Worm (Caenorhabditis elegans): Measurements from ENCODE around the gene R07G3.8.

Gene R07G3.8

DNA sequence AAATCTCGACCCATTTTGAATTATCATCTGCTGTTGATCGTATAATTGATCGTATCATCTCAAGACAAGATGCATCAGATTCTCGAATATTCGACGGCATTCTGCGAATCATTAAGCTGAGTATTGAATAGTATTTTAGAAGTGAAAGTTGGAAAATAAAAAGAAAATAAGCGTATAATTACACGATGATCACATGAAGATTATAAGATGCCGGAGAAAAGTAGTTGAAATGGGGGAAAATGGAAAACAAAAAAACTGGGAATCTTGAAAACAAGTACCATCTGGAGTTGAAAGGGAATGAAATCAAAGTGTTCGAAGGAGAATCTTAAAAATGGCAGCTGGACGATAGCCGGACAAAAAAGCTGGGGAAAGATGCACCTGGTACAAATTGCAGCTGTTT lies at the start of gene R07G3.8:
TSS of gene R07G3.8 (minus strand) at position 101 of the 400 bp plus-strand sequence.
- TF ChIP-seq unc-62 (GFP tag; optimal IDR thresholded peaks at IDR 0.05), result no peak

DNA sequence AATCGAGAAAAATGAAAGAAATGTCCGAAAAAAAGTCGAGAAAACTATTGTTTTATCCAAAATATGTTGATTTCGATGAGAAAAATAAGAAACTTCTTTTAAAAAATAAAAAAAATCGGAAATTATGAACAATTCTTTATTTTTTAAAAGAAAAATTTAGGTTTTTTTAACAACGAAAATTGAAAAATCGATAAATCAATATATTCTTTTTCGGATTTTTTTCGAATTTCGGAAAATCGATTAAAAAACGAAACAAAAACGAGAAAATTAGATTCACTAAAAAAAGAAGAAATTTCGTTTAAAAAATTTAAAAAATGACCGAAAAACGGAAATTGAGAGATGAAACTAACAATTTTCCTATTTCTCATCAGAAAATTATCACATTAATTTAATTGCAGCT lies 49.7 kb upstream of the R07G3.8 start:
- no peak for TF ChIP-seq unc-62 (GFP tag; optimal IDR thresholded peaks at IDR 0.05)

DNA sequence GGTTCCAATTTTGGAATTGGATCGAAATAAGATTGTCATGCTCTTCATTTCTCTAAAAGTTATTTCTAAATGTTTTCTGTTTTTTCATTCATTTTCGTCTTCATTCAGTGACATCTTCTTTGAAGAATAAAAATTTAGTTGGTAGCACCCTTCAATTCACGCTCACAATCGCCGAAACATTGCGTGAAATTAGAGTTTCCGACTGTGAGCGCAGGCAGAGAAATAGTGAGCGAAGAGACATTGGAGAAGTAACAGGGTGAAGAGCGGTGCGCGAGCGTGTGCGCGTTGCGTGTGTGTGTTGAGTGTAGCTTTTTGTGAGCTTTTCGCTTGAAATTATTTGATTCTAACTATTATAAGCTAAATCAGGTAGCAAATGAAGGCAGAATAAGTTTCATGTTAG lies 49.1 kb upstream of the R07G3.8 start:
- TF ChIP-seq unc-62 (GFP tag; optimal IDR thresholded peaks at IDR 0.05), result no peak

DNA sequence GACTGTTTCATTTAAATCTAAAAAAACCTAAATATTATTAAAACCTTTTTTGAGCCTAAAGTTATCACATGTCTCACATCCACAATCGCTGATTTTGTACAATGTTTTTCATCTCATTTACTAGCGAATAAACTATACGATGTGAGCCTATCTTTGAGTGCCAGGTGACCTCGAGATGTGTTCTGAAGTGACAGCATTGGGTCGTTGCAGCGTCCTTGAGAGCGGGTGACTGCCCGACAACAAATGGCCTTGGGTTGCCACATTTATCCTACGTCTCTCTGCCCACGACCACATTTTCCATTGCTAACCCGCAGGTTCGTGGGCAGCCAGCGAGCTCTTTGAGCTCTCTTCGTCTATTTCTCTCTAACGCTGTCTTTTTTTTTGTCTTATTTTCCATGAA lies 46.7 kb upstream of the R07G3.8 start, which contains the start of gene lir-2:
TSS of gene lir-2 (plus strand) at position 301 of the 400 bp plus-strand sequence.
- TF ChIP-seq unc-62 (GFP tag; optimal IDR thresholded peaks at IDR 0.05), result no peak

DNA sequence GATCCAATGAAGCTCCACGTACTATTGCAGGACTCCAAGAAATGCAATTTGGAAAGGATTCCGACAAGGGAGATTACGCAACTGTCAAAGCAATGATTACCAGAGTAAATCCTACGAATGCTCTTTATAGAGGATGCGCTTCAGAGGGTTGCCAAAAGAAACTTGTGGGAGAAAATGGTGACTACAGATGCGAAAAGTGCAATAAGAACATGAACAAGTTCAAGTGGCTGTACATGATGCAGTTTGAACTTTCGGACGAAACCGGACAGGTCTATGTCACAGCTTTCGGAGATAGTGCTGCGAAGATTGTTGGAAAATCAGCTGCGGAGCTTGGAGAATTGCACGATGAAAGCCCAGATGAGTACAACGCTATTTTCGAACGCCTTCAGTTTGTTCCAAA lies 46.0 kb upstream of the R07G3.8 start:
- TF ChIP-seq unc-62 (GFP tag; optimal IDR thresholded peaks at IDR 0.05), result no peak

DNA sequence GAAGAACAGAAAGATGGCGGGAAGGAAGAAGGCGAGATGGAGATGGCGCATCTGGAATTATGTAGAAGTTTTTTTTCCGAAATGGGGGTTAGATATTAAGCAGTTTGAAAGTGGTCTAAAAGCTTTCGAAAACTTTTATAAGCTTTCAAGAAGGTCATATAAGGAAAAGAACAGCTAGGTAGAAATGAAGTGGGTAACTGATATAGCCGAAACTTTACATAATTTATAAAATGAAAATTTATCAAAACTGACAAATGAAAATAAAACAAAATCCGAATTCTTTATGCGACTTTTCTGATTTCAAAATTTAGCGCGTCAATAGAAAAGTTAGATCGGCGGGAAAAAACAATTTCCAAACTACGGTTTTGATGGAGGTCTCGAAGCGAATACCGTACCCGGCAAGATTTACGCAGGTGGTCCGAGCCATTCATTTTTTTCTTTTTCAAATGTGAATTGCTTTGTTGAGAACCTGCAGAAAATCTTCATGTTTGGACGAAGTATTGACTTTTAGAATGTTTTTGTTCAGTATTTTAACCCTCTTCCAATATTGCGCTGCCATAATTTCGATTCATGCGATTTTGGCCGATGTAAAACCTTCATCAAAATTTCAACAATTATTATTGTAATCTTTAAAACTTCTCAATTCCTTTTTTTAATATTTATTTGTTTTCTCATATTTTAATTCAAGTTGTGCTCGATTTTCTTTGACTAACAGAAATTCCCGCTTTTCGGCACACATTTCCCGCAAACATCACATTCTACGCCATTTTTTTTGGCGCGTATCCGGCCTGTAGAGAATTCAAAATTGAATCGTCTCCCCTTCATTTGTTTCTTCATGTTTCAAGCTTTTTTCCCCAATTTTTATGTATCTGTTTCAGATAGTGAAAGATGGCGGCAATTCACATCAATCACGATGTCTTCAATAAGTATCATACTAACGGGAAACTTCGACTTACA lies 43.7 kb upstream of the R07G3.8 start, which contains the start of the genes F18A1.7 and rpa-1:
TSS of gene F18A1.7 (minus strand) at position 51 of the 957 bp plus-strand sequence.
TSS of gene rpa-1 (plus strand) at position 879 of the 957 bp plus-strand sequence.
- TF ChIP-seq unc-62 (GFP tag; optimal IDR thresholded peaks at IDR 0.05), result no peak

DNA sequence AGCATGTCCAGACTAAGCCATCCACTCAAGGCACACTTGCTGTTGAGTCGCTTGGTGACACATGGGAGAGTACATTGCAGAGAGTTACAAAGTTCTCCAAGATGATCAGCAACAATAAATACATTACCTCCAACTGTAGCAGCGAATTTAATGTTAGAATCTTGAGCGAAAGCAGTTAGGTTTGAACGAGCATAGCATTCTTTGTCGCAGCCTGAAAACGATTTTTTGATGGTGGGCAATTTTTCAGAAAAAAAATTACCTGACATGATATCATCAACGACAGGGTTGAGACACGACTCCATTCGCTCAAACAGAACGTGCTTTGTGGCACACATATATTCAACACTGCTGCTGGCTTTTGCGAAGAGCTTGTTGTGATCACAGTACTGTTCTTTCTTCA lies 42.7 kb upstream of the R07G3.8 start:
- no peak for TF ChIP-seq unc-62 (GFP tag; optimal IDR thresholded peaks at IDR 0.05)

DNA sequence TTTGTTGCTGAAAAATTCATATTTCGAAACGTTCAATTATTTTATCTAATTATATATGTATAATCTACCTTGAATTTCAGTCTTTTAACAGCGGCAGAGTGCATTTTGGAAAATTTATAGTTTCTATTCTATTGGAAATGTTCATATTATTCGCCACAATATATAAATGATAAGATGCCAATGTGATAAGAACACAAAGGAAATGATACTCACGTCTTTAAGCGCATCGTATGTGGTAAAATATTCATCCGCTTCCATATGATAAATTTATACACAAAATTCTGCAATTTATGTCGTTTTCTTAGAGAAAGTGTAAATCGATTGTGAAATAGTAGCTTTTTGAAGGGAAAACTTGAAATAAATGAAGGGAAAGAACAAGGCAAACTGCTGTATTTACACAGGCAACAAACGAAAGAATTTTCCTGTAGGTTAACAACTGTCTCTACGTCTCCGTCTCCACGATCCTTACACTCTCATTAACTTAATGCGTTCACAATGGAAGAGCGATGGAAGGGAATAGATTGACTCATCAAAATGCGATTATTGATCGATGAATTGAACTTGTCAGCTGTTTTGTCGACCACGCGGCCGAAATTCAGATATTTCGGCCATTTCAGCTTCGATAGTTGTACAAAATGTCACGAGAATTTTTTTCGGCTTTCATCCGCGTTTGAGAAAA lies 41.8 kb upstream of the R07G3.8 start, which contains the start of gene alfa-1:
TSS of gene alfa-1 (minus strand) at position 515 of the 679 bp plus-strand sequence.
- TF ChIP-seq unc-62 (GFP tag; optimal IDR thresholded peaks at IDR 0.05), result no peak

DNA sequence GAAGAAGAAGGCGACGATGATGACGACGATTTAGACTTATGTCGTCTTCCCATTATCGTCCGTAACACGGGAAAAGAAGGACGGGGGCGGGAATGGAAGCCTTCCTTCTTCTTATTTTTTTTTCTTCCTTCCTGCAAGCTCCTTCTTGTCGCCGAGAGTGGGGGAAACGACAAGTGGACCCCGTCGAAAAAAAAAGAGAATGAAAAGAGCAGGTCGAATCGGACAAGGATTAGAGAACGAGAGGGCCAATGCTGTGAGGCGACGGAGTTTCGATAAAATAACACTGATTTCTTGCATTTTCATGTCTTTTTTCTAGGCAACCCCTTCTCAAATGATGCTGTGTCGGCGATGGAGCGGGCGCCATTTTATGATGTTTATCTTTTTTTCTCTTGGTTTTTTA lies 30.9 kb upstream of the R07G3.8 start, which contains the start of gene pde-4:
TSS of gene pde-4 (minus strand) at position 76 of the 400 bp plus-strand sequence.
- no peak for TF ChIP-seq unc-62 (GFP tag; optimal IDR thresholded peaks at IDR 0.05)

DNA sequence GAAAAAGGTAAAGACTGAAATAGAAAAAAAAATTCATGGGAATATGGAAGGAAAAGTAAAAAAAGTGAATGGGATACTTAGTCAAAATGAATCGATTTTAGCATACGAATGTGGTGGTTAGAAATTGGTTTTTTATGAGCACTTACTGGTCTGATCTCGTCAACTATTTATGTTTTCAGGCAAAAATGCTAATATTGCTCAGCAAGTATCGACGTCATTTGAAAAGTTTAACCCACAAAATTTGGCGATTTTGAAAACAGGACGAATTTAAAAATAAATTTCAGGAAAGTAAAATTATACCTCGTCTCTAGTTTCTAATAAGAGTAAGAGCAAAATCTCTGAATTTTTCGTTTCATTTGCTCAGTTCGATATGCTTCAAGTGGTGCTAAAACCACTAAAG lies 22.9 kb upstream of the R07G3.8 start:
- no peak for TF ChIP-seq unc-62 (GFP tag; optimal IDR thresholded peaks at IDR 0.05)

DNA sequence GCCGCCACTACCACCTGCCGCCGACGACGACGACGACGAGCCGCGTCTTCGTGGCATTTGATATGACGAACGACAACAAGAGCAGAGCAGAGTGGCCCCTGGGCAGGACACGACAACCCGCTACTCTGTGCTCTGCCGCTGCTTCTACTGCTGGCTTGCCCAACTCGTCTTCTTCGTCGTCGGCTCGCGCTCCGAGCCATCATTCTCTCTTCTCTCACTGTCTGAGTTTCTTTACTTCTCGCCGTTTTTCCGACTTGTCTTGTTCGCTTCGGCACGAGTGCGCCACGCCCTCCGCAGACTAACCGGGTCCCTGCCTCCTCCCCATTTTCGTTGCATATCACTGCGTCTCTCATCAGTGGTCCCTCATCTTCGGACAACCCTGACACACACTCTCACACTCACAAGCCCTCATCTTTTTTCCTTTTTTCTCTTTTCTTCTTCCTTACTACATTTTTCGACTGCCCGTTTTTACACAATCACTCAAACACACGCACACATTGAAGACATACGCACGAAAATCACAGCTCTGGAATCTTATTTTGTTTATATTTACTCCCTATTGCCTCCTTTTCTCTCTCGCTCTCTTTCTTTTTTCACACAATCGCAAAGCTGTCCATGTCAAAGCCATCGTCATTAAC lies 21.8 kb upstream of the R07G3.8 start:
- no peak for TF ChIP-seq unc-62 (GFP tag; optimal IDR thresholded peaks at IDR 0.05)

DNA sequence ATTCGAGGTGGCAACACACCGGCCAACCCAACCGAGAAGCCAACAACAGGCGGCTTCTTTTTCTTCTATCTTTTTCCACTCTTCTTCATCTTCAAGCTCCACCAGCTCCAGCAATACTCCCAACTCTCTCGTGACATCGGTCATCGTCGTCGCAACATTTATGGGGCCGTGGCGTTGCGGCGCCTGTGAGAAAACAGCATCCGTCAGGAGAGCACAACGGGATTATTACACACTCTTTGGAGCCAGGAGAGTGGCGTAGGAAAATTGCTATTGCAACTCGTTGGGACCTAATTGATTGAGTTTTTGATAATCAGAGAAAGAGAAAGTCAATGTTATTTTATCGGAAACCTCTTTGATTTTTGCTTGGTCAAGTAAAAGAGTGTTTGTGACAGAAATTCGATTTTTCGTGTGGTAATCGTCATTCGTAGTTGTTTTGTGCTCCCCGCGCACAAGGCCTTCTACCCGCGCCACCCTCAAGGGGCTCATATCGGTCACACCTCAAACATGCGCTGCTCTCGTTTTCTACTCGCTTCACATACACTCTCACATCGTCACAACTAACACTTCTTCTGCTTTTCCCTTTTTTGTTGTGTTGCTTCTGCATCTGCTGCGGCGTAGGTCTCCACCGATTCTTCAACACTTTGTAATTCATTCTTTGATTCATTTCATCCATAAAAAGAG lies 20.0 kb upstream of the R07G3.8 start:
- no peak for TF ChIP-seq unc-62 (GFP tag; optimal IDR thresholded peaks at IDR 0.05)

DNA sequence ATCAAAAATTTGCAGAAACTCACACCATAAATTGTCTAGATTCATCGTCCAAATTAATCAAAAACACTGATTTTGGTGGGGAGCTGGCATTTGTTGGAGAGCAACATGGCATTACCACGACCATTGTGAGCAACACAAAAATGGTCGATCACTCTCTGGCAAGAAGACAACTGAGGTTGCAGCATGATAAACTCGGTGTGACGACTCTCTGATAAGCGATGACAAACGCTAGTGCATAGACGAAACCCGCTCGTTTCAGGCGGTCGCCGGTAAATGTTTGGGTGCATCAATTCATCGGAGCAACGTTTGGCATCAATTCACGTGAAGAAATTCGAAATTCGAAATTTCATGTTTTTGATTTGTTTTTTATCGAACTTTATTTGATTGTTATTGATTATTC lies 18.7 kb upstream of the R07G3.8 start:
- TF ChIP-seq unc-62 (GFP tag; optimal IDR thresholded peaks at IDR 0.05), result no peak

DNA sequence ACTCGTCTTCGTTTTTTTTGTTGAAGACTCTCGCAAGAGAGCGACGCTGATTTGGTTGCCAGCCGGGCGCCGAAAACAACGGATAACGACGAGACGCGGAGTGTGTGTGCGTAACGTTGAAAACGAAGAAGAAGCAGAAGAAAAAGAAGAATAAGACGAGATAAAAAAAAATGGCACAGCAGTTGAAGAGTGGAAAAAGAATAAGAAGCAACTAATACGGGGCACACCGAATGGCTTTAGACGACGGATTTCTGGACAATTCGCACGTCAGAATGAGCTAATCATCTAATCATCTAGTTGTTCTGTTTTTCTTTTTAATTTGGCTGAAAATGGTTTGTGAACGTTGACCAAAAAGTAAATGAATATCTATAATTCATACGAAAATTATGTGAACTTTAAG lies 16.6 kb upstream of the R07G3.8 start:
- TF ChIP-seq unc-62 (GFP tag; optimal IDR thresholded peaks at IDR 0.05), result no peak

DNA sequence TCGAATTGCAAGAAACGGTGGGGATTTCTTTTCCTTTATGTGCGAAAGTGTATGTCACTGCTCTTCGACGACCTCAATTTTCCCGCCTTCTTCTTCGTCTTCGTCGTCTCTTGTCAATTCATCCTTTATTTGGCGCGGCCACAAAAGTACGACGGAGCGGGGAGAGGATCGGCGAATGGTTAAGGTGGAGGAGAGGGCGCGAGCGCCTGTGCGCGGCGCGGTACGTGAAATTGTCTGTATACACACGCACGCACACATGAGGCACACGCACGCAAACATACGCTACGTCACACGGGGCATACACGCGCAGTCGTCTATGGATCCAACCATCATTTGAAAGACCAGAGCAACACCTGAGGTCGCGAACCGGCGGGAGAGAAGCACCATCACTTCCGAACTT lies 15.0 kb upstream of the R07G3.8 start:
- TF ChIP-seq unc-62 (GFP tag; optimal IDR thresholded peaks at IDR 0.05), result no peak

Data from whole organism, dauer.